Fruit fly (Drosophila melanogaster): ENCODE data around the gene Adgf-A.

DNA sequence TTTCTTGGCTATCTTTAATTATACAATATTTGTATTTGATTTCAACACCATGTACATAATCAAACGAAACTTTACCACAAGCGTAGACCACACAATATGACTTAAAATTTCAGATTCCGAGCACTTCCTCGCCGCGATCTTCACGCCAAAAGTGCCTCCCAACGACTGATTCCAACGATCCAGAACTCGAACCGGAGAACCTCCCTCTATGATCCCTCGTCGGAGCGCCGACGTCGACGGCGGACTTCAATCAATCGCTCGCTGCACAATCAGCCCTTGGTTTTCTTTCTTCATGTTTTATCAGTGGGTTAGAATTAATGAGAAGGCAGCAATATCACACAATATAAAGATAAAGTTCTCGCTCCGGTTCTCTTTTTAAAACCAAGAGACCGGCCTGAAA is at the start of gene Adgf-A, which contains the start of gene Adgf-A2:
- no peak for TF ChIP-seq CG18262 (tag; optimal IDR thresholded peaks at IDR 0.05)
- no peak for TF ChIP-seq ERR (GFP tag; optimal IDR thresholded peaks at IDR 0.05)
- no peak for TF ChIP-seq nerfin-2 (GFP tag; IDR thresholded peaks at IDR 0.05; ENCODE audit: partially characterized antibody)
- TF ChIP-seq CG9215 (GFP tag; IDR thresholded peaks at IDR 0.05), result no peak
- TF ChIP-seq CG12942 (GFP tag; optimal IDR thresholded peaks at IDR 0.05), result no peak
- TF ChIP-seq CG7928 (GFP tag; optimal IDR thresholded peaks at IDR 0.05), result no peak

Data from whole organism, embryonic.